Worm (Caenorhabditis elegans): ENCODE measurements around the gene K09C4.7.

- no peak for TF ChIP-seq W03F9.2 (tag; optimal IDR thresholded peaks at IDR 0.05)
- no peak for TF ChIP-seq dao-5 (tag; optimal IDR thresholded peaks at IDR 0.05)
These were observed 41.3 kb downstream of the K09C4.7 start for ce11 chrX:3313939-3314338.
